Fruit fly (Drosophila melanogaster) whole organism, embryonic: ENCODE data around the gene CG11158.

Experiments used
- Bgb ChIP-seq: fragments of 200-800 bp; sonication (Bioruptor generic); IDR thresholded peaks from 2 replicates; pipeline ENCODE4 v1.3.6; 2022; ENCODE audit warnings: missing biosample characterization, missing genetic modification characterization; ENCODE audit not compliant: partially characterized antibody
- CG10462 ChIP-seq: fragments of 200-800 bp; sonication (Bioruptor generic); optimal IDR thresholded peaks from 2 replicates; lab custom pipeline; 2016; ENCODE audit warnings: missing biosample characterization, missing genetic modification characterization
- CG12219 ChIP-seq: fragments of 200-800 bp; sonication (Bioruptor generic); optimal IDR thresholded peaks from 3 replicates; lab custom pipeline; 2018; ENCODE audit warnings: missing biosample characterization, mild to moderate bottlenecking, missing genetic modification characterization
- CG12391 ChIP-seq: fragments of 200-800 bp; sonication (Bioruptor generic); optimal IDR thresholded peaks from 3 replicates; lab custom pipeline; 2018; ENCODE audit warnings: missing biosample characterization, mild to moderate bottlenecking, missing genetic modification characterization, moderate library complexity
- CG15011 ChIP-seq: fragments of 200-800 bp; sonication (Bioruptor generic); optimal IDR thresholded peaks from 3 replicates; lab custom pipeline; 2018; ENCODE audit warnings: missing biosample characterization, mild to moderate bottlenecking, missing genetic modification characterization
- CG15601 ChIP-seq: fragments of 200-800 bp; sonication (Bioruptor generic); optimal IDR thresholded peaks from 3 replicates; lab custom pipeline; 2019; ENCODE audit warnings: missing biosample characterization, mild to moderate bottlenecking, missing genetic modification characterization, moderate library complexity
- CG16813 ChIP-seq: fragments of 200-800 bp; sonication (Bioruptor generic); IDR thresholded peaks from 3 replicates; pipeline ENCODE4 v1.3.6; 2022; ENCODE audit warnings: missing biosample characterization, missing genetic modification characterization; ENCODE audit not compliant: partially characterized antibody
- CG16815 ChIP-seq: fragments of 200-800 bp; sonication (Bioruptor generic); optimal IDR thresholded peaks from 3 replicates; lab custom pipeline; 2017; ENCODE audit warnings: missing biosample characterization, mild to moderate bottlenecking, missing genetic modification characterization
- CG17829 ChIP-seq: fragments of 200-800 bp; optimal IDR thresholded peaks from 2 replicates; lab custom pipeline; 2019; ENCODE audit warnings: missing biosample characterization, mild to moderate bottlenecking, missing genetic modification characterization, moderate library complexity
- CG2116 ChIP-seq: fragments of 200-800 bp; sonication (Bioruptor generic); optimal IDR thresholded peaks from 3 replicates; lab custom pipeline; 2018; ENCODE audit warnings: missing biosample characterization, mild to moderate bottlenecking, missing genetic modification characterization
- CG2889 ChIP-seq: fragments of 200-800 bp; sonication (Bioruptor generic); IDR thresholded peaks from 3 replicates; pipeline ENCODE4 v1.3.6; 2022; ENCODE audit warnings: missing biosample characterization, missing genetic modification characterization
- CG30403 ChIP-seq: fragments of 200-800 bp; sonication (Bioruptor generic); optimal IDR thresholded peaks from 3 replicates; lab custom pipeline; 2016; ENCODE audit warnings: missing biosample characterization, missing genetic modification characterization
- CG34224 ChIP-seq: fragments of 200-800 bp; sonication (Bioruptor generic); IDR thresholded peaks from 3 replicates; pipeline ENCODE4 v1.3.6; 2022; ENCODE audit warnings: missing biosample characterization, missing genetic modification characterization; ENCODE audit not compliant: partially characterized antibody
- CG3847 ChIP-seq: fragments of 200-800 bp; sonication (Bioruptor generic); IDR thresholded peaks from 2 replicates; pipeline ENCODE4 v1.3.6; 2022; ENCODE audit warnings: missing biosample characterization, missing genetic modification characterization
- CG4617 ChIP-seq: fragments of 200-800 bp; sonication (Bioruptor generic); optimal IDR thresholded peaks from 3 replicates; lab custom pipeline; 2016; ENCODE audit warnings: missing biosample characterization, missing genetic modification characterization, borderline replicate concordance
- CG4854 ChIP-seq: fragments of 200-800 bp; sonication (Bioruptor generic); optimal IDR thresholded peaks from 2 replicates; lab custom pipeline; 2016; ENCODE audit warnings: missing biosample characterization, missing genetic modification characterization, inconsistent platforms
- CG6791 ChIP-seq: fragments of 200-800 bp; sonication (Bioruptor generic); IDR thresholded peaks from 3 replicates; pipeline ENCODE4 v1.3.6; 2022; ENCODE audit warnings: missing biosample characterization, missing genetic modification characterization; ENCODE audit not compliant: partially characterized antibody
- CG7271 ChIP-seq: fragments of 200-800 bp; sonication (Bioruptor generic); optimal IDR thresholded peaks from 2 replicates; lab custom pipeline; 2018; ENCODE audit warnings: missing biosample characterization, mild to moderate bottlenecking, missing genetic modification characterization, moderate library complexity
- CG8765 ChIP-seq: fragments of 200-800 bp; sonication (Bioruptor generic); IDR thresholded peaks from 2 replicates; pipeline ENCODE4 v1.3.6; 2022; ENCODE audit warnings: missing biosample characterization, missing genetic modification characterization
- CG8924 ChIP-seq: fragments of 200-800 bp; optimal IDR thresholded peaks from 3 replicates; lab custom pipeline; 2019; ENCODE audit warnings: missing biosample characterization, mild to moderate bottlenecking, missing genetic modification characterization, moderate library complexity
- CG8944 ChIP-seq: fragments of 200-800 bp; sonication (Bioruptor generic); optimal IDR thresholded peaks from 3 replicates; lab custom pipeline; 2016; ENCODE audit warnings: missing biosample characterization, missing genetic modification characterization
- CTCF ChIP-seq: fragments of 200-800 bp; sonication (Bioruptor generic); optimal IDR thresholded peaks from 2 replicates; lab custom pipeline; 2017; ENCODE audit warnings: missing biosample characterization, mild to moderate bottlenecking, missing genetic modification characterization, moderate library complexity
- Dip3 ChIP-seq: fragments of 200-800 bp; sonication (Bioruptor generic); optimal IDR thresholded peaks from 3 replicates; lab custom pipeline; 2016; ENCODE audit warnings: missing biosample characterization, missing genetic modification characterization
- Dll ChIP-seq: fragments of 200-800 bp; sonication (Bioruptor generic); IDR thresholded peaks from 4 replicates; pipeline ENCODE4 v1.3.6; 2022; ENCODE audit warnings: missing biosample characterization, missing genetic modification characterization; ENCODE audit not compliant: partially characterized antibody
- Doc3 ChIP-seq: fragments of 200-800 bp; sonication (Bioruptor generic); IDR thresholded peaks from 3 replicates; pipeline ENCODE4 v1.3.6; 2022; ENCODE audit warnings: missing biosample characterization, missing genetic modification characterization; ENCODE audit not compliant: partially characterized antibody
- E2f1 ChIP-seq: fragments of 200-800 bp; sonication (Bioruptor generic); IDR thresholded peaks from 2 replicates; pipeline ENCODE4 v1.3.6; 2022; ENCODE audit warnings: missing biosample characterization, missing genetic modification characterization
- Fer2 ChIP-seq: fragments of 200-800 bp; sonication (Bioruptor generic); optimal IDR thresholded peaks from 2 replicates; lab custom pipeline; 2018; ENCODE audit warnings: missing biosample characterization, mild to moderate bottlenecking, missing genetic modification characterization, moderate library complexity
- MESR4 ChIP-seq: fragments of 200-800 bp; sonication (Bioruptor generic); optimal IDR thresholded peaks from 2 replicates; lab custom pipeline; 2018; ENCODE audit warnings: missing biosample characterization, mild to moderate bottlenecking, missing genetic modification characterization, moderate library complexity
- Med ChIP-seq: fragments of 200-800 bp; sonication (Bioruptor generic); peaks from one replicate; lab custom pipeline; 2016; ENCODE audit warnings: missing biosample characterization, missing genetic modification characterization, mild to moderate bottlenecking, inconsistent platforms, moderate library complexity
- Opbp ChIP-seq: fragments of 200-800 bp; sonication (Bioruptor generic); IDR thresholded peaks from 3 replicates; pipeline ENCODE4 v1.3.6; 2022; ENCODE audit warnings: missing biosample characterization, missing genetic modification characterization; ENCODE audit not compliant: partially characterized antibody
- Sox100B ChIP-seq: fragments of 200-800 bp; sonication (Bioruptor generic); optimal IDR thresholded peaks from 3 replicates; lab custom pipeline; 2018; ENCODE audit warnings: missing biosample characterization, mild to moderate bottlenecking, missing genetic modification characterization
- Sry-δ ChIP-seq: fragments of 200-800 bp; sonication (Bioruptor generic); optimal IDR thresholded peaks from 2 replicates; lab custom pipeline; 2016; ENCODE audit warnings: missing biosample characterization, missing genetic modification characterization
- Xrp1 ChIP-seq: fragments of 200-800 bp; sonication (Bioruptor generic); IDR thresholded peaks from 2 replicates; pipeline ENCODE4 v1.3.6; 2022; ENCODE audit warnings: missing biosample characterization, missing genetic modification characterization
- az2 ChIP-seq: fragments of 200-800 bp; sonication (Bioruptor generic); optimal IDR thresholded peaks from 3 replicates; lab custom pipeline; 2016; ENCODE audit warnings: missing biosample characterization, missing genetic modification characterization
- ci ChIP-seq: fragments of 200-800 bp; sonication (Bioruptor generic); IDR thresholded peaks from 3 replicates; pipeline ENCODE4 v1.3.6; 2022; ENCODE audit warnings: missing biosample characterization, missing genetic modification characterization
- crol ChIP-seq: fragments of 200-800 bp; sonication (Bioruptor generic); IDR thresholded peaks from 2 replicates; pipeline ENCODE4 v1.3.6; 2022; ENCODE audit warnings: missing biosample characterization, missing genetic modification characterization
- esg ChIP-seq: fragments of 200-800 bp; sonication (Bioruptor generic); conservative IDR thresholded peaks from 2 replicates; pipeline ENCODE4 v1.3.6; 2022; ENCODE audit warnings: missing biosample characterization, missing genetic modification characterization
- eyg ChIP-seq: fragments of 200-800 bp; sonication (Bioruptor generic); optimal IDR thresholded peaks from 3 replicates; lab custom pipeline; 2016; ENCODE audit warnings: missing biosample characterization, missing genetic modification characterization
- hbn ChIP-seq: fragments of 200-800 bp; sonication (Bioruptor generic); IDR thresholded peaks from 2 replicates; pipeline ENCODE4 v1.3.6; 2022; ENCODE audit warnings: missing biosample characterization, missing genetic modification characterization; ENCODE audit not compliant: partially characterized antibody
- klu ChIP-seq: fragments of 200-800 bp; sonication (Bioruptor generic); IDR thresholded peaks from 2 replicates; pipeline ENCODE4 v1.3.6; 2022; ENCODE audit warnings: missing biosample characterization, missing genetic modification characterization
- knrl ChIP-seq: fragments of 200-800 bp; sonication (Bioruptor generic); IDR thresholded peaks from 3 replicates; pipeline ENCODE4 v1.3.6; 2022; ENCODE audit warnings: missing biosample characterization, missing genetic modification characterization; ENCODE audit not compliant: partially characterized antibody
- mld ChIP-seq: fragments of 200-800 bp; sonication (Bioruptor generic); IDR thresholded peaks from 3 replicates; pipeline ENCODE4 v1.3.6; 2022; ENCODE audit warnings: missing biosample characterization, missing genetic modification characterization; ENCODE audit not compliant: partially characterized antibody
- nerfin-2 ChIP-seq: fragments of 200-800 bp; sonication (Bioruptor generic); IDR thresholded peaks from 2 replicates; pipeline ENCODE4 v1.3.6; 2022; ENCODE audit warnings: missing biosample characterization, missing genetic modification characterization; ENCODE audit not compliant: partially characterized antibody
- phol ChIP-seq: fragments of 200-800 bp; sonication (Bioruptor generic); optimal IDR thresholded peaks from 3 replicates; lab custom pipeline; 2018; ENCODE audit warnings: missing biosample characterization, mild to moderate bottlenecking, missing genetic modification characterization, moderate library complexity
- pzg ChIP-seq: fragments of 200-800 bp; sonication (Bioruptor generic); optimal IDR thresholded peaks from 3 replicates; lab custom pipeline; 2018; ENCODE audit warnings: missing biosample characterization, mild to moderate bottlenecking, missing genetic modification characterization, moderate library complexity
- sens-2 ChIP-seq: fragments of 200-800 bp; sonication (Bioruptor generic); IDR thresholded peaks from 2 replicates; pipeline ENCODE4 v1.3.6; 2022; ENCODE audit warnings: missing biosample characterization, missing genetic modification characterization
- sima ChIP-seq: fragments of 200-800 bp; sonication (Bioruptor generic); optimal IDR thresholded peaks from 2 replicates; lab custom pipeline; 2016; ENCODE audit warnings: missing biosample characterization, missing genetic modification characterization
- slou ChIP-seq: fragments of 200-800 bp; sonication (Bioruptor generic); optimal IDR thresholded peaks from 3 replicates; lab custom pipeline; 2016; ENCODE audit warnings: missing biosample characterization, missing genetic modification characterization
- vfl ChIP-seq: fragments of 200-800 bp; sonication (Bioruptor generic); optimal IDR thresholded peaks from 2 replicates; lab custom pipeline; 2016; ENCODE audit warnings: missing biosample characterization, missing genetic modification characterization

Gene CG11158

dm6 chrX:13717982-13718402 lies 35.2 kb downstream of the CG11158 start, which contains the start of gene Nadsyn (continued):
- peak; percentile 77 for TF ChIP-seq CG34224 (GFP tag; lab: Robert Waterston, UW)
- no peak for TF ChIP-seq eyg (GFP tag; lab: Kevin White, UChicago)
- TF ChIP-seq phol = peak; percentile 19
- TF ChIP-seq MESR4 (GFP tag; lab: Kevin White, UChicago) = peak; percentile 53
- peak; percentile 50; the same call in 1 of the 2 replicates for TF ChIP-seq nerfin-2 (GFP tag; lab: Robert Waterston, UW)
- TF ChIP-seq ci (GFP tag; lab: Robert Waterston, UW) = 0 out of 3 replicates have a peak, but pooled peaks have one; percentile 31
- TF ChIP-seq CG12219 (GFP tag; lab: Kevin White, UChicago) = no peak
- TF ChIP-seq pzg (GFP tag; lab: Kevin White, UChicago) = peak; percentile 49
- TF ChIP-seq CG2889 (GFP tag; lab: Robert Waterston, UW) = no peak
- peak; percentile 81 for TF ChIP-seq Med (GFP tag; lab: Kevin White, UChicago)
- TF ChIP-seq esg (GFP tag; lab: Robert Waterston, UW) = no peak
- no peak for TF ChIP-seq CG15011 (GFP tag; lab: Kevin White, UChicago)
- TF ChIP-seq hbn (GFP tag; lab: Robert Waterston, UW) = peak; percentile 78
- no peak for TF ChIP-seq vfl (GFP tag; lab: Kevin White, UChicago)
- TF ChIP-seq crol (GFP tag; lab: Robert Waterston, UW) = peak; percentile 77
- peak; percentile 74 for TF ChIP-seq mld (GFP tag; lab: Robert Waterston, UW)
- TF ChIP-seq CG10462 (GFP tag; lab: Kevin White, UChicago) = no peak
- no peak for TF ChIP-seq CTCF (GFP tag; lab: Kevin White, UChicago)
- TF ChIP-seq slou (GFP tag; lab: Kevin White, UChicago) = no peak
- no peak for TF ChIP-seq CG8944 (GFP tag; lab: Kevin White, UChicago)

- TF ChIP-seq CG8765 (GFP tag; lab: Robert Waterston, UW) = no peak
- peak; percentile 56; the same call in 1 of the 3 replicates for TF ChIP-seq CG6791
- TF ChIP-seq Sry-δ (GFP tag; lab: Kevin White, UChicago) = peak; percentile 83
- peak; percentile 42 for TF ChIP-seq CG3847
- no peak for TF ChIP-seq CG7271 (tag; lab: Kevin White, UChicago)
- no peak for TF ChIP-seq CG16815
- TF ChIP-seq CG4854 (GFP tag; lab: Kevin White, UChicago) = peak; percentile 97
- TF ChIP-seq sima (GFP tag; lab: Kevin White, UChicago) = no peak
- TF ChIP-seq Opbp (GFP tag; lab: Robert Waterston, UW) = peak; percentile 50; the same call in 2 of the 3 replicates
- TF ChIP-seq Dll = peak; percentile 93
- no peak for TF ChIP-seq CG30403
- TF ChIP-seq CG16813 (GFP tag; lab: Robert Waterston, UW) = peak; percentile 79
- TF ChIP-seq az2 (GFP tag; lab: Kevin White, UChicago) = no peak
- TF ChIP-seq CG15011 (GFP tag; lab: Kevin White, UChicago) = no peak
- peak; percentile 70 for TF ChIP-seq Bgb (GFP tag; lab: Robert Waterston, UW)
- peak; percentile 41 for TF ChIP-seq CG17829 (tag; lab: Kevin White, UChicago)
- TF ChIP-seq Doc3 = peak; percentile 74
- TF ChIP-seq CG4617 (GFP tag; lab: Kevin White, UChicago) = peak; percentile 62
- peak; percentile 79 for TF ChIP-seq CG2116 (GFP tag; lab: Kevin White, UChicago)
- TF ChIP-seq CG12391 (tag; lab: Kevin White, UChicago) = peak; percentile 55
- TF ChIP-seq Fer2 = no peak
- TF ChIP-seq Dip3 (GFP tag; lab: Kevin White, UChicago) = no peak
- no peak for TF ChIP-seq sens-2 (GFP tag; lab: Robert Waterston, UW)
- TF ChIP-seq Sox100B (GFP tag; lab: Kevin White, UChicago) = no peak
- peak; percentile 70 for TF ChIP-seq E2f1 (GFP tag; lab: Robert Waterston, UW)
- TF ChIP-seq knrl (GFP tag; lab: Robert Waterston, UW) = peak; percentile 81
- peak; percentile 29 for TF ChIP-seq CG8924
- TF ChIP-seq Xrp1 (GFP tag; lab: Robert Waterston, UW) = no peak
- no peak for TF ChIP-seq klu (GFP tag; lab: Robert Waterston, UW)
- TF ChIP-seq CG15601 (tag; lab: Kevin White, UChicago) = no peak
These were observed 39.2 kb downstream of the CG11158 start, which contains the start of the genes Mrgn1 and mus101 for dm6 chrX:13721934-13722333. Mrgn1 (minus strand) TSS chrX:13721977. mus101 (plus strand) TSS chrX:13722246.
